Worm (Caenorhabditis elegans): ENCODE results near the gene unc-46.
"Not testable (repeated sequence)": the region's sequence is repeated elsewhere in the genome, so short reads cannot be mapped to it uniquely, and the experiment has no call there.

Gene unc-46

ce11 chrV:5047230-5047629 is 51.6 kb downstream of the unc-46 start:
- TF ChIP-seq hmg-1.2 (GFP tag; IDR thresholded peaks at IDR 0.05) (peak; percentile 96), dox-1 (GFP tag; IDR thresholded peaks at IDR 0.05) (peak; percentile 95), ceh-100 (GFP tag; IDR thresholded peaks at IDR 0.05) (peak; percentile 93), let-526 (GFP tag; IDR thresholded peaks at IDR 0.05) (peak; percentile 82), hsf-1 (GFP tag; IDR thresholded peaks at IDR 0.05) (peak; percentile 25; the same call in 1 of the 2 replicates), lir-1 (GFP tag; conservative IDR thresholded peaks at IDR 0.05) (peak; percentile 41; the same call in 1 of the 2 replicates), ceh-91 (GFP tag; IDR thresholded peaks at IDR 0.05) (peak; percentile 79), C17E4.6 (GFP tag; IDR thresholded peaks at IDR 0.05) (peak; percentile 64), hmg-20 (GFP tag; IDR thresholded peaks at IDR 0.05) (peak; percentile 81; the same call in 1 of the 2 replicates), pbrm-1 (GFP tag; IDR thresholded peaks at IDR 0.05) (peak; percentile 95), D2030.7 (GFP tag; IDR thresholded peaks at IDR 0.05) (peak; percentile 78), Y53G8AR.9 (GFP tag; conservative IDR thresholded peaks at IDR 0.05) (peak; percentile 77), F33H1.4 (GFP tag; IDR thresholded peaks at IDR 0.05) (peak; percentile 70), ztf-25 (GFP tag; IDR thresholded peaks at IDR 0.05) (0 out of 2 replicates have a peak, but pooled peaks have one; percentile 51), ztf-28 (GFP tag; IDR thresholded peaks at IDR 0.05) (peak; percentile 83), Y67H2A.10 (GFP tag; conservative IDR thresholded peaks at IDR 0.05) (0 out of 2 replicates have a peak, but pooled peaks have one; percentile 38), egrh-3 (GFP tag; IDR thresholded peaks at IDR 0.05) (peak; percentile 87), cebp-1 (GFP tag; IDR thresholded peaks at IDR 0.05) (peak; percentile 66; the same call in 1 of the 2 replicates), K11D2.4 (GFP tag; IDR thresholded peaks at IDR 0.05) (peak; percentile 92), madf-6 (GFP tag; IDR thresholded peaks at IDR 0.05) (peak; percentile 75), C06A6.2 (GFP tag; conservative IDR thresholded peaks at IDR 0.05) (peak; percentile 91), nfyb-1 (GFP tag; IDR thresholded peaks at IDR 0.05) (peak; percentile 93), ekl-4 (GFP tag; IDR thresholded peaks at IDR 0.05) (peak; percentile 86), sea-2 (GFP tag; IDR thresholded peaks at IDR 0.05) (peak; percentile 82; the same call in 1 of the 2 replicates), cebp-2 (GFP tag; IDR thresholded peaks at IDR 0.05) (0 out of 2 replicates have a peak, but pooled peaks have one; percentile 66), ceh-58 (GFP tag; IDR thresholded peaks at IDR 0.05) (0 out of 2 replicates have a peak, but pooled peaks have one; percentile 27), aptf-2 (GFP tag; conservative IDR thresholded peaks at IDR 0.05) (peak; percentile 76), bed-2 (GFP tag; IDR thresholded peaks at IDR 0.05) (peak; percentile 71; the same call in 1 of the 2 replicates), mcd-1 (GFP tag; IDR thresholded peaks at IDR 0.05) (peak; percentile 95), rcor-1 (GFP tag; IDR thresholded peaks at IDR 0.05) (peak; percentile 86), egl-18 (GFP tag; IDR thresholded peaks at IDR 0.05) (peak; percentile 83), ztf-18 (tag; optimal IDR thresholded peaks at IDR 0.05) (peak; percentile 78), attf-6 (GFP tag; IDR thresholded peaks at IDR 0.05) (peak; percentile 15; the same call in 1 of the 2 replicates), attf-3 (GFP tag; conservative IDR thresholded peaks at IDR 0.05) (peak; percentile 68), madf-8 (GFP tag; conservative IDR thresholded peaks at IDR 0.05) (peak; percentile 60), egl-44 (GFP tag; IDR thresholded peaks at IDR 0.05) (peak; percentile 51; the same call in 1 of the 2 replicates), lin-26 (GFP tag; IDR thresholded peaks at IDR 0.05) (peak; percentile 66; the same call in 1 of the 2 replicates)
- TF ChIP-seq cebp-1 (tag; optimal IDR thresholded peaks at IDR 0.05): not testable (repeated sequence)

Measured in whole organism, young adult.